Worm (Caenorhabditis elegans): ENCODE data around the gene abu-12.
"Not testable (repeated sequence)": the region's sequence is repeated elsewhere in the genome, so short reads cannot be mapped to it uniquely, and the experiment has no call there.

abu-12 gene

ce11 chrX:476261-476660, 18.9 kb upstream of the abu-12 start, which contains the start of gene F38G1.3:
Gene F38G1.3, plus strand, starts transcription at chrX:476561.
- TF ChIP-seq pha-4 (tag; optimal IDR thresholded peaks at IDR 0.05) = no peak
- TF ChIP-seq hlh-8 (tag; optimal IDR thresholded peaks at IDR 0.05) = no peak
- TF ChIP-seq hlh-6 (tag; optimal IDR thresholded peaks at IDR 0.05) = no peak
- no peak for TF ChIP-seq pqm-1 (tag; optimal IDR thresholded peaks at IDR 0.05)
- no peak for TF ChIP-seq ceh-14 (tag; optimal IDR thresholded peaks at IDR 0.05)
- TF ChIP-seq fkh-10 (GFP tag; optimal IDR thresholded peaks at IDR 0.05) = no peak
- no peak for TF ChIP-seq ceh-6 (GFP tag; optimal IDR thresholded peaks at IDR 0.05)
- no peak for TF ChIP-seq nhr-232 (tag; optimal IDR thresholded peaks at IDR 0.05)
- no peak for TF ChIP-seq ceh-22 (tag; optimal IDR thresholded peaks at IDR 0.05)
- no peak for TF ChIP-seq gmeb-2 (tag; optimal IDR thresholded peaks at IDR 0.05)
- TF ChIP-seq unc-42 (tag; optimal IDR thresholded peaks at IDR 0.05) = no peak
- TF ChIP-seq F13H6.1 (tag; optimal IDR thresholded peaks at IDR 0.05) = no peak
- TF ChIP-seq hlh-13 (GFP tag; optimal IDR thresholded peaks at IDR 0.05) = no peak
- no peak for TF ChIP-seq hlh-15 (tag; optimal IDR thresholded peaks at IDR 0.05)
- no peak for TF ChIP-seq pha-2 (tag; optimal IDR thresholded peaks at IDR 0.05)
- TF ChIP-seq che-1 (tag; optimal IDR thresholded peaks at IDR 0.05) = no peak
- no peak for TF ChIP-seq ahr-1 (tag; optimal IDR thresholded peaks at IDR 0.05)
- TF ChIP-seq npax-4 (tag; optimal IDR thresholded peaks at IDR 0.05) = no peak
- TF ChIP-seq ceh-18 (tag; optimal IDR thresholded peaks at IDR 0.05) = no peak
- no peak for TF ChIP-seq ets-4 (tag; optimal IDR thresholded peaks at IDR 0.05)

ce11 chrX:467338-467823, 10.0 kb upstream of the abu-12 start:
- TF ChIP-seq unc-42 (tag; optimal IDR thresholded peaks at IDR 0.05) (no peak), elt-2 (tag; optimal IDR thresholded peaks at IDR 0.05) (peak; percentile 12), ceh-24 (tag; optimal IDR thresholded peaks at IDR 0.05) (no peak), hlh-8 (tag; optimal IDR thresholded peaks at IDR 0.05) (peak; percentile 2), hlh-15 (tag; optimal IDR thresholded peaks at IDR 0.05) (no peak), nfya-1 (tag; optimal IDR thresholded peaks at IDR 0.05) (no peak)

- 0 out of 2 replicates have a peak, but pooled peaks have one; percentile 33 for TF ChIP-seq unc-3 (GFP tag; conservative IDR thresholded peaks at IDR 0.05)
- not testable (repeated sequence) for TF ChIP-seq unc-3 (tag; optimal IDR thresholded peaks at IDR 0.05)
Observed at ce11 chrX:465931-466330, 8.5 kb upstream of the abu-12 start.

ce11 chrX:461623-462022, 4.2 kb upstream of the abu-12 start:
- TF ChIP-seq pat-9 (tag; optimal IDR thresholded peaks at IDR 0.05) = no peak
- no peak for TF ChIP-seq ceh-34 (tag; optimal IDR thresholded peaks at IDR 0.05)
- TF ChIP-seq ref-2 (tag; optimal IDR thresholded peaks at IDR 0.05) = peak; percentile 13
- no peak for TF ChIP-seq elt-2 (tag; optimal IDR thresholded peaks at IDR 0.05)

- TF ChIP-seq odd-2 (tag; optimal IDR thresholded peaks at IDR 0.05) (no peak), zip-5 (tag; optimal IDR thresholded peaks at IDR 0.05) (no peak), unc-86 (tag; optimal IDR thresholded peaks at IDR 0.05) (no peak), ahr-1 (tag; optimal IDR thresholded peaks at IDR 0.05) (no peak), npax-4 (tag; optimal IDR thresholded peaks at IDR 0.05) (no peak), nhr-11 (tag; optimal IDR thresholded peaks at IDR 0.05) (no peak), madf-2 (tag; optimal IDR thresholded peaks at IDR 0.05) (no peak), elt-2 (tag; optimal IDR thresholded peaks at IDR 0.05) (no peak), ceh-45 (GFP tag; IDR thresholded peaks at IDR 0.05) (no peak), che-1 (tag; optimal IDR thresholded peaks at IDR 0.05) (no peak), ttx-3 (tag; optimal IDR thresholded peaks at IDR 0.05) (no peak), eyg-1 (tag; optimal IDR thresholded peaks at IDR 0.05) (no peak), sox-2 (GFP tag; IDR thresholded peaks at IDR 0.05) (no peak), ceh-2 (tag; optimal IDR thresholded peaks at IDR 0.05) (no peak), ceh-30 (tag; optimal IDR thresholded peaks at IDR 0.05) (no peak), pha-2 (tag; optimal IDR thresholded peaks at IDR 0.05) (no peak), elt-4 (tag; optimal IDR thresholded peaks at IDR 0.05) (no peak), ceh-22 (tag; optimal IDR thresholded peaks at IDR 0.05) (no peak), hlh-30 (tag; optimal IDR thresholded peaks at IDR 0.05; ENCODE audit: insufficient read depth) (no peak)
Observed at ce11 chrX:460351-460750, 2.9 kb upstream of the abu-12 start, which contains the start of gene aagr-4. Gene aagr-4, plus strand, starts transcription at chrX:460651.

All from whole organism, late embryonic.